Worm (Caenorhabditis elegans) whole organism, L4 larva: ENCODE results near the gene emg-1.

ENCODE experiments used
- D1046.2 ChIP-seq: fragments of 200-800 bp; sonication (Bioruptor generic); IDR thresholded peaks from 2 replicates; pipeline ENCODE4 v1.3.6; 2022; ENCODE audit warnings: missing genetic modification characterization, missing compliant biosample characterization
- F44E2.7 ChIP-seq: fragments of 200-800 bp; sonication (Bioruptor generic); IDR thresholded peaks from 2 replicates; pipeline ENCODE4 v2.1.2; 2022; ENCODE audit warnings: missing genetic modification characterization, missing compliant biosample characterization
- R02D3.7 ChIP-seq: fragments of 150-350 bp; sonication (generic microtip); optimal IDR thresholded peaks from 3 replicates; lab custom pipeline; 2014; ENCODE audit warnings: missing biosample characterization, missing genetic modification characterization
- T20F7.1 ChIP-seq: fragments of 200-800 bp; sonication (Bioruptor generic); optimal IDR thresholded peaks from 2 replicates; lab custom pipeline; 2018; ENCODE audit warnings: mild to moderate bottlenecking, missing genetic modification characterization, missing compliant biosample characterization
- Y75B8A.6 ChIP-seq: fragments of 200-800 bp; sonication (Bioruptor generic); IDR thresholded peaks from 2 replicates; pipeline ENCODE4 v1.3.6; 2022; ENCODE audit warnings: missing genetic modification reagents, missing genetic modification characterization, missing compliant biosample characterization
- aha-1 ChIP-seq: fragments of 150-350 bp; peaks from one replicate; lab custom pipeline; 2014; ENCODE audit warnings: missing biosample characterization, missing genetic modification characterization
- ama-1 ChIP-seq: fragments of 150-350 bp; optimal IDR thresholded peaks from 2 replicates; lab custom pipeline; 2014; ENCODE audit warnings: inconsistent platforms, mixed read lengths
- arid-1 ChIP-seq: fragments of 200-800 bp; sonication (Bioruptor generic); conservative IDR thresholded peaks from 2 replicates; pipeline ENCODE4 v1.3.6; 2022; ENCODE audit warnings: missing genetic modification reagents, missing genetic modification characterization, missing compliant biosample characterization
- ceh-20 ChIP-seq: fragments of 200-800 bp; sonication (Bioruptor generic); IDR thresholded peaks from 2 replicates; pipeline ENCODE4 v1.3.6; 2022; ENCODE audit warnings: missing genetic modification reagents, missing genetic modification characterization, missing compliant biosample characterization
- ceh-28 ChIP-seq: fragments of 150-350 bp; optimal IDR thresholded peaks from 2 replicates; lab custom pipeline; 2014; ENCODE audit warnings: missing biosample characterization, missing genetic modification reagents, missing genetic modification characterization
- ceh-82 ChIP-seq: sonication (generic microtip); optimal IDR thresholded peaks from 2 replicates; lab custom pipeline; 2017; ENCODE audit warnings: missing biosample characterization, missing genetic modification characterization
- duxl-1 ChIP-seq: sonication (generic microtip); optimal IDR thresholded peaks from 2 replicates; lab custom pipeline; 2016; ENCODE audit warnings: mild to moderate bottlenecking, missing genetic modification characterization, moderate library complexity, missing compliant biosample characterization; ENCODE audit not compliant: poor library complexity
- dve-1 ChIP-seq: sonication (generic microtip); optimal IDR thresholded peaks from 2 replicates; lab custom pipeline; 2017; ENCODE audit warnings: antibody characterized with exemption, mild to moderate bottlenecking, missing genetic modification characterization, missing compliant biosample characterization; ENCODE audit not compliant: insufficient read depth
- egl-27 ChIP-seq: sonication (generic microtip); optimal IDR thresholded peaks from 3 replicates; lab custom pipeline; 2017; ENCODE audit warnings: missing biosample characterization, missing genetic modification reagents, missing genetic modification characterization
- fos-1 ChIP-seq: fragments of 150-350 bp; optimal IDR thresholded peaks from 2 replicates; lab custom pipeline; 2014; ENCODE audit warnings: missing biosample characterization, missing genetic modification characterization
- hlh-30 ChIP-seq: sonication (generic microtip); optimal IDR thresholded peaks from 2 replicates; lab custom pipeline; 2017; ENCODE audit warnings: antibody characterized with exemption, mild to moderate bottlenecking, missing genetic modification characterization, missing compliant biosample characterization; ENCODE audit not compliant: insufficient read depth
- hmg-1.1 ChIP-seq: fragments of 200-800 bp; sonication (Bioruptor generic); IDR thresholded peaks from 2 replicates; pipeline ENCODE4 v1.3.6; 2022; ENCODE audit warnings: missing genetic modification reagents, missing genetic modification characterization, missing compliant biosample characterization
- lim-7 ChIP-seq: fragments of 200-800 bp; sonication (Bioruptor generic); IDR thresholded peaks from 2 replicates; pipeline ENCODE4 v1.3.6; 2022; ENCODE audit warnings: missing genetic modification characterization, missing compliant biosample characterization
- lin-15B ChIP-seq: fragments of 150-350 bp; sonication (generic microtip); optimal IDR thresholded peaks from 3 replicates; lab custom pipeline; 2014; ENCODE audit warnings: missing biosample characterization, missing genetic modification characterization
- lin-39 ChIP-seq: fragments of 150-350 bp; optimal IDR thresholded peaks from 2 replicates; lab custom pipeline; 2014; ENCODE audit warnings: missing biosample characterization, missing genetic modification reagents, missing genetic modification characterization
- lir-3 ChIP-seq: sonication (generic microtip); optimal IDR thresholded peaks from 2 replicates; lab custom pipeline; 2016; ENCODE audit warnings: mild to moderate bottlenecking, missing genetic modification characterization, missing compliant biosample characterization
- madf-5 ChIP-seq, 2 experiments: fragments of 200-800 bp; sonication (Bioruptor generic); IDR thresholded peaks; 2 replicates each; pipeline ENCODE4 v1.3.6; 2022; ENCODE audit warnings: missing compliant biosample characterization in 2 of 2, missing genetic modification characterization in 2 of 2
- madf-9 ChIP-seq: fragments of 200-800 bp; sonication (Bioruptor generic); conservative IDR thresholded peaks from 2 replicates; pipeline ENCODE4 v1.3.6; 2022; ENCODE audit warnings: missing genetic modification reagents, missing genetic modification characterization, missing compliant biosample characterization
- mdl-1 ChIP-seq, 2 experiments: fragments of 150-350 bp in 1 of 2; sonication (generic microtip) in 1 of 2; optimal IDR thresholded peaks; 2 replicates each; lab custom pipeline; 2014 to 2017; ENCODE audit warnings: missing biosample characterization in 2 of 2, missing genetic modification characterization in 2 of 2
- mep-1 ChIP-seq: fragments of 150-350 bp; sonication (generic microtip); optimal IDR thresholded peaks from 3 replicates; lab custom pipeline; 2014; ENCODE audit warnings: missing biosample characterization, missing genetic modification characterization
- mes-2 ChIP-seq: sonication (generic microtip); optimal IDR thresholded peaks from 2 replicates; lab custom pipeline; 2016; ENCODE audit warnings: missing genotype, mild to moderate bottlenecking, missing genetic modification characterization, missing compliant biosample characterization; ENCODE audit not compliant: poor library complexity, severe bottlenecking
- mxl-2 ChIP-seq: fragments of 200-800 bp; sonication (Bioruptor generic); conservative IDR thresholded peaks from 2 replicates; pipeline ENCODE4 v1.3.6; 2022; ENCODE audit warnings: missing genetic modification reagents, missing genetic modification characterization, missing compliant biosample characterization
- mxl-3 ChIP-seq: fragments of 200-800 bp; sonication (Bioruptor generic); optimal IDR thresholded peaks from 2 replicates; lab custom pipeline; 2018; ENCODE audit warnings: mild to moderate bottlenecking, missing genetic modification characterization, missing compliant biosample characterization
- nhr-25 ChIP-seq: sonication (generic microtip); optimal IDR thresholded peaks from 2 replicates; lab custom pipeline; 2017; ENCODE audit warnings: missing genetic modification characterization, mild to moderate bottlenecking, missing compliant biosample characterization, antibody characterized with exemption, moderate library complexity, borderline replicate concordance; ENCODE audit not compliant: insufficient read depth
- nhr-28 ChIP-seq: fragments of 150-350 bp; optimal IDR thresholded peaks from 2 replicates; lab custom pipeline; 2014; ENCODE audit warnings: missing biosample characterization, missing genetic modification characterization
- nhr-41 ChIP-seq: fragments of 200-800 bp; sonication (Bioruptor generic); IDR thresholded peaks from 2 replicates; pipeline ENCODE4 v1.3.6; 2022; ENCODE audit warnings: missing genetic modification reagents, missing genetic modification characterization, missing compliant biosample characterization
- nhr-42 ChIP-seq: fragments of 200-800 bp; sonication (Bioruptor generic); IDR thresholded peaks from 2 replicates; pipeline ENCODE4 v1.3.6; 2022; ENCODE audit warnings: missing genetic modification characterization, missing compliant biosample characterization
- nhr-6 ChIP-seq: fragments of 150-350 bp; optimal IDR thresholded peaks from 2 replicates; lab custom pipeline; 2014; ENCODE audit warnings: missing biosample characterization, missing genetic modification characterization
- nhr-76 ChIP-seq: fragments of 150-350 bp; optimal IDR thresholded peaks from 2 replicates; lab custom pipeline; 2014; ENCODE audit warnings: missing biosample characterization, missing genetic modification characterization
- saeg-2 ChIP-seq: fragments of 200-800 bp; sonication (Bioruptor generic); IDR thresholded peaks from 2 replicates; pipeline ENCODE4 v1.3.6; 2022; ENCODE audit warnings: missing genetic modification reagents, missing genetic modification characterization, missing compliant biosample characterization
- sdz-12 ChIP-seq: fragments of 200-800 bp; sonication (Bioruptor generic); optimal IDR thresholded peaks from 2 replicates; lab custom pipeline; 2018; ENCODE audit warnings: mild to moderate bottlenecking, missing genetic modification characterization, missing compliant biosample characterization
- spr-3 ChIP-seq: fragments of 200-800 bp; sonication (Bioruptor generic); optimal IDR thresholded peaks from 2 replicates; lab custom pipeline; 2018; ENCODE audit warnings: mild to moderate bottlenecking, missing genetic modification characterization, missing compliant biosample characterization
- tra-1 ChIP-seq: fragments of 200-800 bp; sonication (Bioruptor generic); IDR thresholded peaks from 2 replicates; pipeline ENCODE4 v1.3.6; 2022; ENCODE audit warnings: missing genetic modification reagents, missing genetic modification characterization, missing compliant biosample characterization
- unc-39 ChIP-seq: sonication (generic microtip); optimal IDR thresholded peaks from 2 replicates; lab custom pipeline; 2017; ENCODE audit warnings: missing biosample characterization, missing genetic modification characterization
- unc-62 ChIP-seq, 3 experiments: fragments of 150-350 bp in 1 of 3; sonication (generic microtip); optimal IDR thresholded peaks in 2 of 3; peaks in 1 of 3; 1 replicate in 1 of 3; 2 replicates in 2 of 3; lab custom pipeline; 2014 to 2017; ENCODE audit warnings: missing biosample characterization in 3 of 3, missing genetic modification characterization in 3 of 3, missing genetic modification reagents in 3 of 3, missing genotype in 1 of 3
- zag-1 ChIP-seq: fragments of 150-350 bp; optimal IDR thresholded peaks from 2 replicates; lab custom pipeline; 2014; ENCODE audit warnings: missing biosample characterization, missing genetic modification characterization
- zfp-3 ChIP-seq: fragments of 200-800 bp; sonication (Bioruptor generic); conservative IDR thresholded peaks from 2 replicates; pipeline ENCODE4 v1.3.6; 2022; ENCODE audit warnings: missing genetic modification reagents, missing genetic modification characterization, missing compliant biosample characterization
- zip-2 ChIP-seq: fragments of 150-350 bp; optimal IDR thresholded peaks from 2 replicates; lab custom pipeline; 2014; ENCODE audit warnings: missing biosample characterization, missing genetic modification characterization
- ztf-7 ChIP-seq: fragments of 150-350 bp; optimal IDR thresholded peaks from 2 replicates; lab custom pipeline; 2014; ENCODE audit warnings: missing biosample characterization, missing genetic modification characterization

emg-1 gene

ce11 chrIII:10657661-10658060 is 8.3 kb downstream of the emg-1 start:
- no peak for TF ChIP-seq fos-1 (tag; lab: Kevin White, UChicago)
- TF ChIP-seq ama-1 (lab: Kevin White, UChicago), result no peak
- TF ChIP-seq dve-1 (tag; lab: Kevin White, UChicago), result no peak
- TF ChIP-seq duxl-1, result no peak
- no peak for TF ChIP-seq lir-3 (tag; lab: Kevin White, UChicago)
- no peak for TF ChIP-seq Y75B8A.6 (GFP tag; lab: Robert Waterston, UW)
- no peak for TF ChIP-seq ztf-7 (tag; lab: Kevin White, UChicago)
- TF ChIP-seq ceh-28 (tag; lab: Kevin White, UChicago), result no peak
- TF ChIP-seq saeg-2, result no peak
- TF ChIP-seq mxl-3 (GFP tag; lab: Kevin White, UChicago), result no peak
- TF ChIP-seq tra-1 (GFP tag; lab: Robert Waterston, UW), result no peak
- TF ChIP-seq lin-15B (tag; lab: Kevin White, UChicago), result no peak
- no peak for TF ChIP-seq ceh-82 (tag; lab: Kevin White, UChicago)
- no peak for TF ChIP-seq zag-1
- TF ChIP-seq arid-1, result no peak
- 0 out of 2 replicates have a peak, but pooled peaks have one; percentile 18 for TF ChIP-seq hmg-1.1
- TF ChIP-seq hlh-30 (tag; lab: Kevin White, UChicago), result no peak
- no peak for TF ChIP-seq unc-39 (tag; lab: Kevin White, UChicago)
- no peak for TF ChIP-seq mep-1 (tag; lab: Kevin White, UChicago)
- no peak for TF ChIP-seq mes-2 (tag; lab: Kevin White, UChicago)
- TF ChIP-seq lin-39 (tag; lab: Kevin White, UChicago), result no peak
- TF ChIP-seq madf-9, result no peak
- TF ChIP-seq R02D3.7 (tag; lab: Kevin White, UChicago), result no peak
- TF ChIP-seq spr-3 (GFP tag; lab: Kevin White, UChicago), result no peak
- TF ChIP-seq unc-62 (GFP tag; optimal IDR thresholded peaks at IDR 0.05 in 1 of 2; lab: Kevin White, UChicago), result peak in 1 of 2 experiments; percentile 7
- TF ChIP-seq unc-62 (tag; optimal IDR thresholded peaks at IDR 0.05; lab: Kevin White, UChicago), result no peak
- peak; percentile 75 for TF ChIP-seq aha-1
- no peak for TF ChIP-seq nhr-42 (GFP tag; lab: Robert Waterston, UW)

ce11 chrIII:10658394-10658793 is 9.1 kb downstream of the emg-1 start:
- TF ChIP-seq zag-1, result no peak
- no peak for TF ChIP-seq lim-7 (GFP tag; lab: Robert Waterston, UW)
- TF ChIP-seq ceh-20 (GFP tag; lab: Robert Waterston, UW), result no peak
- TF ChIP-seq nhr-6 (tag; lab: Kevin White, UChicago), result no peak
- no peak for TF ChIP-seq D1046.2
- no peak for TF ChIP-seq zfp-3 (GFP tag; lab: Robert Waterston, UW)
- peak; percentile 64 for TF ChIP-seq aha-1

- TF ChIP-seq zip-2 (tag; lab: Kevin White, UChicago), result no peak
- TF ChIP-seq nhr-25 (tag; lab: Kevin White, UChicago), result peak; percentile 41
- no peak for TF ChIP-seq lir-3 (tag; lab: Kevin White, UChicago)
- TF ChIP-seq unc-62 (GFP tag; optimal IDR thresholded peaks at IDR 0.05 in 1 of 2; lab: Kevin White, UChicago), result peak in 1 of 2 experiments; percentile 66
- no peak for TF ChIP-seq unc-62 (tag; optimal IDR thresholded peaks at IDR 0.05; lab: Kevin White, UChicago)
- TF ChIP-seq nhr-28 (tag; lab: Kevin White, UChicago), result peak; percentile 44
- no peak for TF ChIP-seq nhr-42 (GFP tag; lab: Robert Waterston, UW)
- peak; percentile 26 for TF ChIP-seq hlh-30 (tag; lab: Kevin White, UChicago)
- TF ChIP-seq F44E2.7 (GFP tag; lab: Robert Waterston, UW), result no peak
- TF ChIP-seq mdl-1 (tag; optimal IDR thresholded peaks at IDR 0.05; lab: Kevin White, UChicago), result peak in 1 of 2 experiments; percentile 43
- TF ChIP-seq aha-1, result peak; percentile 83
- no peak for TF ChIP-seq madf-5 (GFP tag; IDR thresholded peaks at IDR 0.05; lab: Robert Waterston, UW)
- TF ChIP-seq egl-27 (tag; lab: Kevin White, UChicago), result no peak
- TF ChIP-seq T20F7.1 (GFP tag; lab: Kevin White, UChicago), result no peak
- TF ChIP-seq nhr-76 (tag; lab: Kevin White, UChicago), result no peak
- TF ChIP-seq mxl-3 (GFP tag; lab: Kevin White, UChicago), result peak; percentile 28
- TF ChIP-seq mxl-2, result no peak
- no peak for TF ChIP-seq sdz-12 (GFP tag; lab: Kevin White, UChicago)
- TF ChIP-seq fos-1 (tag; lab: Kevin White, UChicago), result no peak
- TF ChIP-seq nhr-41 (GFP tag; lab: Robert Waterston, UW), result no peak
These were observed 12.0 kb downstream of the emg-1 start for ce11 chrIII:10661292-10661691.
